Worm (Caenorhabditis elegans): ENCODE results near the gene rps-30.

- TF ChIP-seq ztf-29 (GFP tag; IDR thresholded peaks at IDR 0.05) = no peak
- no peak for TF ChIP-seq med-1 (GFP tag; optimal IDR thresholded peaks at IDR 0.05; ENCODE audit: insufficient read depth)
Measured at ce11 chrV:7739949-7740348, 36.4 kb upstream of the rps-30 start.
